Worm (Caenorhabditis elegans) whole organism, young adult: ENCODE results near the gene VZK822L.2.

ENCODE experiments used
- D2030.7 ChIP-seq: fragments of 200-800 bp; sonication (Bioruptor generic); IDR thresholded peaks from 2 replicates; pipeline ENCODE4 v1.3.6; 2022; ENCODE audit warnings: missing genetic modification reagents, missing genetic modification characterization, missing compliant biosample characterization
- F22D6.2 ChIP-seq: sonication (generic microtip); optimal IDR thresholded peaks from 2 replicates; lab custom pipeline; 2016; ENCODE audit warnings: mild to moderate bottlenecking, missing genetic modification characterization, missing compliant biosample characterization
- F33H1.4 ChIP-seq: fragments of 200-800 bp; sonication (Bioruptor generic); IDR thresholded peaks from 2 replicates; pipeline ENCODE4 v1.3.6; 2022; ENCODE audit warnings: missing genetic modification reagents, missing genetic modification characterization, missing compliant biosample characterization
- F37B4.10 ChIP-seq: fragments of 200-800 bp; sonication (Bioruptor generic); IDR thresholded peaks from 2 replicates; pipeline ENCODE4 v1.3.6; 2022; ENCODE audit warnings: missing genetic modification characterization, missing compliant biosample characterization
- F39B2.1 ChIP-seq: fragments of 200-800 bp; sonication (Bioruptor generic); IDR thresholded peaks from 2 replicates; pipeline ENCODE4 v1.3.6; 2022; ENCODE audit warnings: missing genetic modification reagents, missing genetic modification characterization, missing compliant biosample characterization
- F55B11.4 ChIP-seq: sonication (generic microtip); optimal IDR thresholded peaks from 2 replicates; lab custom pipeline; 2016; ENCODE audit warnings: missing compliant biosample characterization, missing genetic modification characterization, borderline replicate concordance; ENCODE audit not compliant: insufficient read depth
- K11D2.4 ChIP-seq: fragments of 200-800 bp; sonication (Bioruptor generic); IDR thresholded peaks from 2 replicates; pipeline ENCODE4 v1.3.6; 2022; ENCODE audit warnings: missing genetic modification reagents, missing genetic modification characterization, missing compliant biosample characterization
- Y53G8AR.9 ChIP-seq: fragments of 200-800 bp; sonication (Bioruptor generic); conservative IDR thresholded peaks from 2 replicates; pipeline ENCODE4 v1.3.6; 2022; ENCODE audit warnings: missing genetic modification reagents, missing genetic modification characterization, missing compliant biosample characterization
- Y79H2A.3 ChIP-seq: fragments of 200-800 bp; sonication (Bioruptor generic); conservative IDR thresholded peaks from 2 replicates; pipeline ENCODE4 v1.3.6; 2022; ENCODE audit warnings: missing genetic modification reagents, missing genetic modification characterization, missing compliant biosample characterization
- ZK185.1 ChIP-seq: sonication (generic microtip); optimal IDR thresholded peaks from 2 replicates; lab custom pipeline; 2016; ENCODE audit warnings: mild to moderate bottlenecking, missing genetic modification characterization, missing compliant biosample characterization; ENCODE audit not compliant: poor library complexity, severe bottlenecking
- aptf-2 ChIP-seq: fragments of 200-800 bp; sonication (Bioruptor generic); conservative IDR thresholded peaks from 2 replicates; pipeline ENCODE4 v1.3.6; 2022; ENCODE audit warnings: missing genetic modification reagents, missing genetic modification characterization, missing compliant biosample characterization
- atf-7 ChIP-seq: sonication (generic microtip); optimal IDR thresholded peaks from 2 replicates; lab custom pipeline; 2017; ENCODE audit warnings: mild to moderate bottlenecking, missing genetic modification characterization, missing compliant biosample characterization
- attf-3 ChIP-seq: fragments of 200-800 bp; sonication (Bioruptor generic); conservative IDR thresholded peaks from 2 replicates; pipeline ENCODE4 v1.3.6; 2022; ENCODE audit warnings: missing genetic modification reagents, missing genetic modification characterization, missing compliant biosample characterization
- attf-6 ChIP-seq: fragments of 200-800 bp; sonication (Bioruptor generic); IDR thresholded peaks from 2 replicates; pipeline ENCODE4 v1.3.6; 2022; ENCODE audit warnings: missing genetic modification reagents, missing genetic modification characterization, missing compliant biosample characterization
- bed-2 ChIP-seq: fragments of 200-800 bp; sonication (Bioruptor generic); IDR thresholded peaks from 2 replicates; pipeline ENCODE4 v1.3.6; 2022; ENCODE audit warnings: missing genetic modification reagents, missing genetic modification characterization, missing compliant biosample characterization
- ceh-100 ChIP-seq: fragments of 200-800 bp; sonication (Bioruptor generic); IDR thresholded peaks from 2 replicates; pipeline ENCODE4 v1.3.6; 2022; ENCODE audit warnings: missing genetic modification reagents, missing genetic modification characterization, missing compliant biosample characterization
- ceh-27 ChIP-seq: fragments of 200-800 bp; sonication (Bioruptor generic); optimal IDR thresholded peaks from 2 replicates; lab custom pipeline; 2018; ENCODE audit warnings: mild to moderate bottlenecking, missing genetic modification characterization, moderate library complexity, missing compliant biosample characterization
- ceh-40 ChIP-seq: fragments of 200-800 bp; sonication (Bioruptor generic); IDR thresholded peaks from 2 replicates; pipeline ENCODE4 v1.3.6; 2022; ENCODE audit warnings: missing genetic modification characterization, missing compliant biosample characterization
- ceh-58 ChIP-seq: fragments of 200-800 bp; sonication (Bioruptor generic); IDR thresholded peaks from 2 replicates; pipeline ENCODE4 v1.3.6; 2022; ENCODE audit warnings: missing genetic modification characterization, missing compliant biosample characterization
- ceh-79 ChIP-seq: sonication (generic microtip); optimal IDR thresholded peaks from 2 replicates; lab custom pipeline; 2017; ENCODE audit warnings: mild to moderate bottlenecking, missing genetic modification characterization, missing compliant biosample characterization
- chd-7 ChIP-seq: sonication (generic microtip); optimal IDR thresholded peaks from 2 replicates; lab custom pipeline; 2016; ENCODE audit warnings: mild to moderate bottlenecking, missing genetic modification characterization, moderate library complexity, missing compliant biosample characterization
- egl-18 ChIP-seq: fragments of 200-800 bp; sonication (Bioruptor generic); IDR thresholded peaks from 2 replicates; pipeline ENCODE4 v1.3.6; 2022; ENCODE audit warnings: missing genetic modification reagents, missing genetic modification characterization, missing compliant biosample characterization
- egrh-3 ChIP-seq: fragments of 200-800 bp; sonication (Bioruptor generic); IDR thresholded peaks from 2 replicates; pipeline ENCODE4 v1.3.6; 2022; ENCODE audit warnings: missing genetic modification reagents, missing genetic modification characterization, missing compliant biosample characterization
- ekl-4 ChIP-seq: fragments of 200-800 bp; sonication (Bioruptor generic); IDR thresholded peaks from 2 replicates; pipeline ENCODE4 v1.3.6; 2022; ENCODE audit warnings: missing genetic modification reagents, missing genetic modification characterization, missing compliant biosample characterization
- ets-4 ChIP-seq: fragments of 200-800 bp; sonication (Bioruptor generic); optimal IDR thresholded peaks from 2 replicates; lab custom pipeline; 2018; ENCODE audit warnings: mild to moderate bottlenecking, missing genetic modification characterization, missing compliant biosample characterization
- gei-17 ChIP-seq: fragments of 200-800 bp; sonication (Bioruptor generic); optimal IDR thresholded peaks from 2 replicates; lab custom pipeline; 2018; ENCODE audit warnings: mild to moderate bottlenecking, missing genetic modification characterization, missing compliant biosample characterization
- hlh-26 ChIP-seq: fragments of 200-800 bp; sonication (Bioruptor generic); conservative IDR thresholded peaks from 2 replicates; pipeline ENCODE4 v1.3.6; 2022; ENCODE audit warnings: missing genetic modification reagents, missing genetic modification characterization, missing compliant biosample characterization
- hsf-1 ChIP-seq: fragments of 200-800 bp; sonication (Bioruptor generic); IDR thresholded peaks from 2 replicates; pipeline ENCODE4 v1.3.6; 2022; ENCODE audit warnings: missing genetic modification reagents, missing genetic modification characterization, missing compliant biosample characterization
- lin-54 ChIP-seq: fragments of 200-800 bp; sonication (Bioruptor generic); optimal IDR thresholded peaks from 2 replicates; lab custom pipeline; 2018; ENCODE audit warnings: mild to moderate bottlenecking, missing genetic modification characterization, missing compliant biosample characterization
- lir-1 ChIP-seq: fragments of 200-800 bp; sonication (Bioruptor generic); conservative IDR thresholded peaks from 2 replicates; pipeline ENCODE4 v1.3.6; 2022; ENCODE audit warnings: missing genetic modification reagents, missing genetic modification characterization, missing compliant biosample characterization
- madf-10 ChIP-seq: sonication (generic microtip); optimal IDR thresholded peaks from 2 replicates; lab custom pipeline; 2016; ENCODE audit warnings: mild to moderate bottlenecking, missing genetic modification characterization, missing compliant biosample characterization
- madf-3 ChIP-seq: fragments of 200-800 bp; sonication (Bioruptor generic); IDR thresholded peaks from 2 replicates; pipeline ENCODE4 v1.3.6; 2022; ENCODE audit warnings: missing genetic modification reagents, missing genetic modification characterization, missing compliant biosample characterization
- madf-8 ChIP-seq: fragments of 200-800 bp; sonication (Bioruptor generic); conservative IDR thresholded peaks from 2 replicates; pipeline ENCODE4 v1.3.6; 2022; ENCODE audit warnings: missing genetic modification reagents, missing genetic modification characterization, missing compliant biosample characterization
- mel-28 ChIP-seq: sonication (generic microtip); optimal IDR thresholded peaks from 2 replicates; lab custom pipeline; 2016; ENCODE audit warnings: borderline replicate concordance, mild to moderate bottlenecking, missing genetic modification characterization, missing compliant biosample characterization
- nfya-2 ChIP-seq: fragments of 200-800 bp; sonication (Bioruptor generic); IDR thresholded peaks from 2 replicates; pipeline ENCODE4 v1.3.6; 2022; ENCODE audit warnings: missing genetic modification reagents, missing genetic modification characterization, missing compliant biosample characterization
- nfyb-1 ChIP-seq: fragments of 200-800 bp; sonication (Bioruptor generic); IDR thresholded peaks from 2 replicates; pipeline ENCODE4 v1.3.6; 2022; ENCODE audit warnings: missing genetic modification reagents, missing genetic modification characterization, missing compliant biosample characterization
- nhr-179 ChIP-seq: sonication (generic microtip); optimal IDR thresholded peaks from 2 replicates; lab custom pipeline; 2016; ENCODE audit warnings: mild to moderate bottlenecking, missing genetic modification characterization, missing compliant biosample characterization
- pbrm-1 ChIP-seq: fragments of 200-800 bp; sonication (Bioruptor generic); IDR thresholded peaks from 2 replicates; pipeline ENCODE4 v1.3.6; 2022; ENCODE audit warnings: missing genetic modification reagents, missing genetic modification characterization, missing compliant biosample characterization
- pha-4 ChIP-seq: fragments of 150-350 bp; sonication (generic microtip); optimal IDR thresholded peaks from 2 replicates; lab custom pipeline; 2014; ENCODE audit warnings: missing biosample characterization, missing genetic modification reagents, missing genetic modification characterization
- sdz-38 ChIP-seq: sonication (generic microtip); optimal IDR thresholded peaks from 2 replicates; lab custom pipeline; 2016; ENCODE audit warnings: missing genotype, missing genetic modification characterization, missing compliant biosample characterization
- snpc-1.1 ChIP-seq: sonication (generic microtip); optimal IDR thresholded peaks from 2 replicates; lab custom pipeline; 2017; ENCODE audit warnings: missing genetic modification characterization, mild to moderate bottlenecking, missing compliant biosample characterization, antibody characterized with exemption, moderate library complexity, missing genotype, missing genetic modification reagents; ENCODE audit not compliant: insufficient read depth
- sptf-2 ChIP-seq: fragments of 200-800 bp; sonication (Bioruptor generic); optimal IDR thresholded peaks from 2 replicates; lab custom pipeline; 2018; ENCODE audit warnings: mild to moderate bottlenecking, missing genetic modification characterization, missing compliant biosample characterization
- tlf-1 ChIP-seq: fragments of 200-800 bp; sonication (Bioruptor generic); optimal IDR thresholded peaks from 2 replicates; lab custom pipeline; 2018; ENCODE audit warnings: mild to moderate bottlenecking, missing genetic modification characterization, missing compliant biosample characterization
- unc-62 ChIP-seq: fragments of 150-350 bp; optimal IDR thresholded peaks from 2 replicates; lab custom pipeline; 2014; ENCODE audit warnings: missing biosample characterization, missing genetic modification reagents, missing genetic modification characterization
- xnd-1 ChIP-seq: sonication (generic microtip); optimal IDR thresholded peaks from 2 replicates; lab custom pipeline; 2016; ENCODE audit warnings: missing genotype, missing genetic modification reagents, missing genetic modification characterization, missing compliant biosample characterization
- zim-3 ChIP-seq: sonication (generic microtip); optimal IDR thresholded peaks from 2 replicates; lab custom pipeline; 2017; ENCODE audit warnings: mild to moderate bottlenecking, missing genetic modification characterization, moderate library complexity, missing compliant biosample characterization
- ztf-18 ChIP-seq: sonication (generic microtip); optimal IDR thresholded peaks from 2 replicates; lab custom pipeline; 2016; ENCODE audit warnings: missing genotype, mild to moderate bottlenecking, missing genetic modification characterization, missing compliant biosample characterization
- ztf-28 ChIP-seq: fragments of 200-800 bp; sonication (Bioruptor generic); IDR thresholded peaks from 2 replicates; pipeline ENCODE4 v1.3.6; 2022; ENCODE audit warnings: missing genetic modification reagents, missing genetic modification characterization, missing compliant biosample characterization

The VZK822L.2 gene

ce11 chrIV:11913295-11913940 is 1.6 kb downstream of the VZK822L.2 start:
- TF ChIP-seq F39B2.1: peak; percentile 56; the same call in 1 of the 2 replicates
- TF ChIP-seq lir-1 (GFP tag; lab: Robert Waterston, UW): no peak
- TF ChIP-seq ceh-79: no peak
- TF ChIP-seq hlh-26: no peak
- no peak for TF ChIP-seq sptf-2
- 0 out of 2 replicates have a peak, but pooled peaks have one; percentile 8 for TF ChIP-seq ceh-58 (GFP tag; lab: Robert Waterston, UW)
- TF ChIP-seq egrh-3 (GFP tag; lab: Robert Waterston, UW): no peak
- TF ChIP-seq lin-54 (GFP tag; lab: Kevin White, UChicago): peak; percentile 35
- peak; percentile 22; the same call in 1 of the 2 replicates for TF ChIP-seq ceh-100 (GFP tag; lab: Robert Waterston, UW)
- TF ChIP-seq egl-18 (GFP tag; lab: Robert Waterston, UW): no peak
- TF ChIP-seq madf-10: no peak
- no peak for TF ChIP-seq snpc-1.1 (tag; lab: Kevin White, UChicago)
- TF ChIP-seq ets-4 (GFP tag; lab: Kevin White, UChicago): no peak
- TF ChIP-seq F37B4.10 (GFP tag; lab: Robert Waterston, UW): no peak
- TF ChIP-seq Y79H2A.3: no peak
- no peak for TF ChIP-seq ZK185.1 (tag; lab: Kevin White, UChicago)
- TF ChIP-seq madf-8 (GFP tag; lab: Robert Waterston, UW): no peak
- TF ChIP-seq bed-2 (GFP tag; lab: Robert Waterston, UW): no peak
- no peak for TF ChIP-seq F55B11.4 (tag; lab: Kevin White, UChicago)
- TF ChIP-seq xnd-1 (tag; lab: Kevin White, UChicago): no peak
- TF ChIP-seq atf-7 (tag; lab: Kevin White, UChicago): peak; percentile 78
- TF ChIP-seq nfya-2: no peak
- peak; percentile 65 for TF ChIP-seq nfyb-1 (GFP tag; lab: Robert Waterston, UW)
- TF ChIP-seq pbrm-1 (GFP tag; lab: Robert Waterston, UW): peak; percentile 37; the same call in 1 of the 2 replicates
- peak; percentile 61 for TF ChIP-seq ekl-4 (GFP tag; lab: Robert Waterston, UW)
- TF ChIP-seq attf-3 (GFP tag; lab: Robert Waterston, UW): no peak
- TF ChIP-seq attf-6 (GFP tag; lab: Robert Waterston, UW): no peak
- no peak for TF ChIP-seq D2030.7 (GFP tag; lab: Robert Waterston, UW)
- TF ChIP-seq chd-7: no peak
- no peak for TF ChIP-seq sdz-38 (tag; lab: Kevin White, UChicago)
- TF ChIP-seq zim-3 (tag; lab: Kevin White, UChicago): no peak
- TF ChIP-seq Y53G8AR.9 (GFP tag; lab: Robert Waterston, UW): peak; percentile 96
- no peak for TF ChIP-seq unc-62 (GFP tag; lab: Kevin White, UChicago)
- TF ChIP-seq F22D6.2 (tag; lab: Kevin White, UChicago): no peak
- no peak for TF ChIP-seq ztf-28 (GFP tag; lab: Robert Waterston, UW)
- no peak for TF ChIP-seq ceh-40
- TF ChIP-seq nhr-179 (tag; lab: Kevin White, UChicago): no peak
- TF ChIP-seq gei-17 (GFP tag; lab: Kevin White, UChicago): peak; percentile 26
- no peak for TF ChIP-seq aptf-2
- TF ChIP-seq mel-28 (tag; lab: Kevin White, UChicago): no peak
- peak; percentile 38 for TF ChIP-seq tlf-1 (GFP tag; lab: Kevin White, UChicago)
- peak; percentile 12; the same call in 1 of the 2 replicates for TF ChIP-seq hsf-1 (GFP tag; lab: Robert Waterston, UW)
- no peak for TF ChIP-seq F33H1.4 (GFP tag; lab: Robert Waterston, UW)
- TF ChIP-seq ztf-18 (tag; lab: Kevin White, UChicago): no peak
- TF ChIP-seq ceh-27 (GFP tag; lab: Kevin White, UChicago): no peak
- TF ChIP-seq K11D2.4 (GFP tag; lab: Robert Waterston, UW): peak; percentile 43; the same call in 1 of the 2 replicates
- TF ChIP-seq pha-4 (tag; lab: Kevin White, UChicago): no peak
- TF ChIP-seq madf-3 (GFP tag; lab: Robert Waterston, UW): 0 out of 2 replicates have a peak, but pooled peaks have one; percentile 40
